Worm (Caenorhabditis elegans): ENCODE data around the gene gfm-1.

ce11 chrII:13156071-13156470 lies 38.8 kb downstream of the gfm-1 start:
- no peak for TF ChIP-seq ZK546.5 (tag; optimal IDR thresholded peaks at IDR 0.05)
- TF ChIP-seq zip-11 (GFP tag; IDR thresholded peaks at IDR 0.05), result no peak

Measured in whole organism, L4 larva.